Fruit fly (Drosophila melanogaster): Measurements from ENCODE around the gene CG14820.

The CG14820 gene

dm6 chr3L:6903985-6904384 lies 28.7 kb upstream of the CG14820 start:
- TF ChIP-seq Jra (GFP tag; optimal IDR thresholded peaks at IDR 0.05) (no peak), br (GFP tag; optimal IDR thresholded peaks at IDR 0.05) (no peak), brk (GFP tag; optimal IDR thresholded peaks at IDR 0.05) (no peak), Hnf4 (GFP tag; optimal IDR thresholded peaks at IDR 0.05) (no peak), OdsH (GFP tag; optimal IDR thresholded peaks at IDR 0.05) (peak; percentile 14), Hr78 (GFP tag; optimal IDR thresholded peaks at IDR 0.05) (no peak), dsf (GFP tag; optimal IDR thresholded peaks at IDR 0.05; ENCODE audit: borderline replicate concordance) (no peak), usp (GFP tag; optimal IDR thresholded peaks at IDR 0.05) (no peak), foxo (GFP tag; optimal IDR thresholded peaks at IDR 0.05) (no peak), woc (GFP tag; optimal IDR thresholded peaks at IDR 0.05) (no peak), Abd-B (GFP tag; optimal IDR thresholded peaks at IDR 0.05) (no peak), N (GFP tag; optimal IDR thresholded peaks at IDR 0.05) (no peak), pan (optimal IDR thresholded peaks at IDR 0.05) (no peak), GATAd (GFP tag; optimal IDR thresholded peaks at IDR 0.05) (no peak), CrebA (GFP tag; optimal IDR thresholded peaks at IDR 0.05; ENCODE audit: borderline replicate concordance) (no peak), Dif (GFP tag; optimal IDR thresholded peaks at IDR 0.05; ENCODE audit: partially characterized antibody) (peak; percentile 87), dl (GFP tag; optimal IDR thresholded peaks at IDR 0.05; ENCODE audit: insufficient read depth in 1 of 2, partially characterized antibody in 2 of 2) (peak in 1 of 2 experiments; percentile 80), ey (GFP tag; optimal IDR thresholded peaks at IDR 0.05) (no peak), rgr (GFP tag; optimal IDR thresholded peaks at IDR 0.05) (no peak), Rel (GFP tag; optimal IDR thresholded peaks at IDR 0.05) (no peak), Rel (tag; optimal IDR thresholded peaks at IDR 0.05) (no peak), sage (GFP tag; optimal IDR thresholded peaks at IDR 0.05) (no peak), Hr83 (GFP tag; optimal IDR thresholded peaks at IDR 0.05; ENCODE audit: poor library complexity, severe bottlenecking) (peak; percentile 12), Dfd (GFP tag; optimal IDR thresholded peaks at IDR 0.05) (no peak), HLH106 (tag; optimal IDR thresholded peaks at IDR 0.05) (peak; percentile 1), tai (GFP tag; optimal IDR thresholded peaks at IDR 0.05) (no peak), Vsx2 (GFP tag; optimal IDR thresholded peaks at IDR 0.05; ENCODE audit: partially characterized antibody) (peak; percentile 76), CG32264 (GFP tag; optimal IDR thresholded peaks at IDR 0.05) (no peak), fru (GFP tag; optimal IDR thresholded peaks at IDR 0.05) (no peak), dmrt93B (GFP tag; optimal IDR thresholded peaks at IDR 0.05) (no peak), lola (GFP tag; optimal IDR thresholded peaks at IDR 0.05) (no peak), Mio (GFP tag; optimal IDR thresholded peaks at IDR 0.05) (no peak), psq (GFP tag; optimal IDR thresholded peaks at IDR 0.05) (no peak), sv (GFP tag; optimal IDR thresholded peaks at IDR 0.05) (peak; percentile 3), CG9705 (GFP tag; optimal IDR thresholded peaks at IDR 0.05) (no peak), Myc (optimal IDR thresholded peaks at IDR 0.05) (no peak), Sp1 (GFP tag; optimal IDR thresholded peaks at IDR 0.05) (no peak), h (GFP tag; optimal IDR thresholded peaks at IDR 0.05) (peak; percentile 19), jim (GFP tag; optimal IDR thresholded peaks at IDR 0.05) (no peak)

DNA sequence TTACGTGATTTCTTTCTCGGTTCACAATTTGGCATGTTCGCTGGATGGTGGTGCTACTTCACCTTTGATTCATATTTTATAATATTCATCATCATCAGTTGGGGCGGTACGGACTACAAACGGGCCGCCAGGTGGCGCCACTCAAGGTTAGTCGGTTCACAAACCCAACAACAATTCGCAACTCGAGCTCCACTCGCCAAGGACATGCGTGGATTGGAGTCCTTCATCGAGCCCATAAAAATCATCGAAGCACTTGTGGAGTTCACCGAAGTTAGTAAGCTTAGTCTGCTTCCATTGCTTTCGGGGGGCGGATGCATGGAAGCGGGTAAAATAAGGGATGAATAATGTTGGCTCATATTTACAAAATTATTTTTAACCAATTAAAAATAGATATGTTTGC lies 26.0 kb upstream of the CG14820 start:
- no peak for TF ChIP-seq GATAd (GFP tag; optimal IDR thresholded peaks at IDR 0.05)
- TF ChIP-seq dl (GFP tag; optimal IDR thresholded peaks at IDR 0.05; ENCODE audit: insufficient read depth in 1 of 2, partially characterized antibody in 2 of 2), result no peak
- no peak for TF ChIP-seq usp (GFP tag; optimal IDR thresholded peaks at IDR 0.05)
- no peak for TF ChIP-seq Myc (optimal IDR thresholded peaks at IDR 0.05)
- no peak for TF ChIP-seq dmrt93B (GFP tag; optimal IDR thresholded peaks at IDR 0.05)
- no peak for TF ChIP-seq OdsH (GFP tag; optimal IDR thresholded peaks at IDR 0.05)
- no peak for TF ChIP-seq woc (GFP tag; optimal IDR thresholded peaks at IDR 0.05)
- no peak for TF ChIP-seq tai (GFP tag; optimal IDR thresholded peaks at IDR 0.05)
- no peak for TF ChIP-seq Rel (GFP tag; optimal IDR thresholded peaks at IDR 0.05)
- TF ChIP-seq Rel (tag; optimal IDR thresholded peaks at IDR 0.05), result no peak
- no peak for TF ChIP-seq sage (GFP tag; optimal IDR thresholded peaks at IDR 0.05)
- no peak for TF ChIP-seq CG32264 (GFP tag; optimal IDR thresholded peaks at IDR 0.05)
- no peak for TF ChIP-seq sv (GFP tag; optimal IDR thresholded peaks at IDR 0.05)

- no peak for TF ChIP-seq CrebA (GFP tag; optimal IDR thresholded peaks at IDR 0.05; ENCODE audit: borderline replicate concordance)
- no peak for TF ChIP-seq Sp1 (GFP tag; optimal IDR thresholded peaks at IDR 0.05)
- TF ChIP-seq Dfd (GFP tag; optimal IDR thresholded peaks at IDR 0.05), result no peak
- TF ChIP-seq ey (GFP tag; optimal IDR thresholded peaks at IDR 0.05), result no peak
- TF ChIP-seq dsf (GFP tag; optimal IDR thresholded peaks at IDR 0.05; ENCODE audit: borderline replicate concordance), result no peak
- no peak for TF ChIP-seq usp (GFP tag; optimal IDR thresholded peaks at IDR 0.05)
Observed at dm6 chr3L:6911219-6911618, 21.5 kb upstream of the CG14820 start.

Data from whole organism, wandering third instar larva.